Fruit fly (Drosophila melanogaster) whole organism, embryonic: ENCODE data around the gene Jhbp7.

Experiments used
- Atf-2 ChIP-seq: fragments of 200-800 bp; sonication (Bioruptor generic); optimal IDR thresholded peaks from 2 replicates; lab custom pipeline; 2016; ENCODE audit warnings: missing biosample characterization, missing genetic modification characterization
- Atf6 ChIP-seq: fragments of 200-800 bp; sonication (Bioruptor generic); IDR thresholded peaks from 2 replicates; pipeline ENCODE4 v1.3.6; 2022; ENCODE audit warnings: missing biosample characterization, missing genetic modification characterization
- Awh ChIP-seq: fragments of 200-800 bp; sonication (Bioruptor generic); IDR thresholded peaks from 2 replicates; pipeline ENCODE4, ENCODE4 v1.3.6; 2022; ENCODE audit warnings: missing biosample characterization, missing genetic modification characterization
- CG10267 ChIP-seq: fragments of 200-800 bp; sonication (Bioruptor generic); optimal IDR thresholded peaks from 2 replicates; lab custom pipeline; 2018; ENCODE audit warnings: missing biosample characterization, mild to moderate bottlenecking, missing genetic modification characterization, moderate library complexity
- CG10431 ChIP-seq: fragments of 200-800 bp; sonication (Bioruptor generic); optimal IDR thresholded peaks from 3 replicates; lab custom pipeline; 2018; ENCODE audit warnings: missing biosample characterization, mild to moderate bottlenecking, missing genetic modification characterization
- CG10654 ChIP-seq: fragments of 200-800 bp; sonication (Bioruptor generic); optimal IDR thresholded peaks from 2 replicates; lab custom pipeline; 2016; ENCODE audit warnings: missing biosample characterization, missing genetic modification characterization
- CG11695 ChIP-seq: fragments of 200-800 bp; sonication (Bioruptor generic); IDR thresholded peaks from 3 replicates; pipeline ENCODE4 v1.3.6; 2022; ENCODE audit warnings: missing biosample characterization, missing genetic modification characterization
- CG12769 ChIP-seq: fragments of 200-800 bp; sonication (Bioruptor generic); optimal IDR thresholded peaks from 2 replicates; lab custom pipeline; 2019; ENCODE audit warnings: missing biosample characterization, mild to moderate bottlenecking, missing genetic modification characterization, moderate library complexity
- CG14965 ChIP-seq: fragments of 200-800 bp; sonication (Bioruptor generic); optimal IDR thresholded peaks from 2 replicates; lab custom pipeline; 2016; ENCODE audit warnings: missing biosample characterization, missing genetic modification characterization, borderline replicate concordance
- CG17361 ChIP-seq: fragments of 200-800 bp; sonication (Bioruptor generic); IDR thresholded peaks from 3 replicates; pipeline ENCODE4 v1.3.6; 2022; ENCODE audit warnings: missing biosample characterization, missing genetic modification characterization
- CG17385 ChIP-seq: fragments of 200-800 bp; sonication (Bioruptor generic); optimal IDR thresholded peaks from 3 replicates; lab custom pipeline; 2018; ENCODE audit warnings: missing biosample characterization, mild to moderate bottlenecking, missing genetic modification characterization
- CG17912 ChIP-seq: fragments of 200-800 bp; sonication (Bioruptor generic); optimal IDR thresholded peaks from 2 replicates; lab custom pipeline; 2018; ENCODE audit warnings: missing biosample characterization, mild to moderate bottlenecking, missing genetic modification characterization
- CG18476 ChIP-seq: fragments of 200-800 bp; sonication (Bioruptor generic); optimal IDR thresholded peaks from 2 replicates; lab custom pipeline; 2016; ENCODE audit warnings: missing biosample characterization, mild to moderate bottlenecking, missing genetic modification characterization
- CG2116 ChIP-seq: fragments of 200-800 bp; sonication (Bioruptor generic); optimal IDR thresholded peaks from 3 replicates; lab custom pipeline; 2018; ENCODE audit warnings: missing biosample characterization, mild to moderate bottlenecking, missing genetic modification characterization
- CG31224 ChIP-seq: fragments of 200-800 bp; sonication (Bioruptor generic); IDR thresholded peaks from 2 replicates; pipeline ENCODE4 v1.3.6; 2022; ENCODE audit warnings: missing biosample characterization, missing genetic modification characterization
- CG43689 ChIP-seq: fragments of 200-800 bp; sonication (Bioruptor generic); IDR thresholded peaks from 2 replicates; pipeline ENCODE4 v1.3.6; 2022; ENCODE audit warnings: missing biosample characterization, missing genetic modification characterization
- CG4404 ChIP-seq: fragments of 200-800 bp; sonication (Bioruptor generic); IDR thresholded peaks from 2 replicates; pipeline ENCODE4 v1.3.6; 2022; ENCODE audit warnings: missing biosample characterization, missing genetic modification characterization
- CG6765 ChIP-seq: fragments of 200-800 bp; sonication (Bioruptor generic); optimal IDR thresholded peaks from 3 replicates; lab custom pipeline; 2017; ENCODE audit warnings: missing biosample characterization, mild to moderate bottlenecking, missing genetic modification characterization
- CG6854 ChIP-seq: fragments of 200-800 bp; sonication (Bioruptor generic); optimal IDR thresholded peaks from 3 replicates; lab custom pipeline; 2017; ENCODE audit warnings: missing biosample characterization, mild to moderate bottlenecking, missing genetic modification characterization
- CG7556 ChIP-seq: fragments of 200-800 bp; sonication (Bioruptor generic); optimal IDR thresholded peaks from 2 replicates; lab custom pipeline; 2017; ENCODE audit warnings: missing biosample characterization, mild to moderate bottlenecking, missing genetic modification characterization
- CG7745 ChIP-seq: fragments of 200-800 bp; sonication (Bioruptor generic); optimal IDR thresholded peaks from 2 replicates; lab custom pipeline; 2018; ENCODE audit warnings: missing biosample characterization, mild to moderate bottlenecking, missing genetic modification characterization, moderate library complexity
- CG8388 ChIP-seq: fragments of 200-800 bp; sonication (Bioruptor generic); optimal IDR thresholded peaks from 2 replicates; lab custom pipeline; 2019; ENCODE audit warnings: missing biosample characterization, mild to moderate bottlenecking, missing genetic modification characterization, moderate library complexity
- Camta ChIP-seq: fragments of 200-800 bp; sonication (Bioruptor generic); optimal IDR thresholded peaks from 2 replicates; lab custom pipeline; 2016; ENCODE audit warnings: missing biosample characterization, missing genetic modification characterization
- Dip2 ChIP-seq: fragments of 200-800 bp; sonication (Bioruptor generic); IDR thresholded peaks from 2 replicates; pipeline ENCODE4 v1.3.6; 2022; ENCODE audit warnings: missing biosample characterization, missing genetic modification characterization
- Dp ChIP-seq: fragments of 200-800 bp; sonication (Bioruptor generic); optimal IDR thresholded peaks from 2 replicates; lab custom pipeline; 2018; ENCODE audit warnings: missing biosample characterization, mild to moderate bottlenecking, missing genetic modification characterization, moderate library complexity
- GATAe ChIP-seq: fragments of 200-800 bp; sonication (Bioruptor generic); conservative IDR thresholded peaks from 2 replicates; pipeline ENCODE4 v1.3.6; 2022; ENCODE audit warnings: missing biosample characterization, missing genetic modification characterization
- Hey ChIP-seq: fragments of 200-800 bp; sonication (Bioruptor generic); optimal IDR thresholded peaks from 3 replicates; lab custom pipeline; 2018; ENCODE audit warnings: missing biosample characterization, mild to moderate bottlenecking, missing genetic modification characterization
- HmgZ ChIP-seq: fragments of 200-800 bp; sonication (Bioruptor generic); optimal IDR thresholded peaks from 2 replicates; lab custom pipeline; 2018; ENCODE audit warnings: missing biosample characterization, mild to moderate bottlenecking, missing genetic modification characterization
- Hmx ChIP-seq: fragments of 200-800 bp; sonication (Bioruptor generic); optimal IDR thresholded peaks from 2 replicates; lab custom pipeline; 2016; ENCODE audit warnings: missing biosample characterization, missing genetic modification characterization
- Kr ChIP-seq: fragments of 200-800 bp; sonication (Bioruptor generic); optimal IDR thresholded peaks from 2 replicates; lab custom pipeline; 2017; ENCODE audit warnings: missing biosample characterization, mild to moderate bottlenecking, missing genetic modification characterization
- Xrp1 ChIP-seq: fragments of 200-800 bp; sonication (Bioruptor generic); IDR thresholded peaks from 2 replicates; pipeline ENCODE4 v1.3.6; 2022; ENCODE audit warnings: missing biosample characterization, missing genetic modification characterization
- bowl ChIP-seq: fragments of 200-800 bp; sonication (Bioruptor generic); IDR thresholded peaks from 2 replicates; pipeline ENCODE4 v1.3.6; 2022; ENCODE audit warnings: missing biosample characterization, missing genetic modification characterization
- dmrt11E ChIP-seq: fragments of 200-800 bp; sonication (Bioruptor generic); optimal IDR thresholded peaks from 3 replicates; lab custom pipeline; 2018; ENCODE audit warnings: missing biosample characterization, mild to moderate bottlenecking, missing genetic modification characterization, moderate library complexity
- fd64A ChIP-seq: fragments of 200-800 bp; sonication (Bioruptor generic); optimal IDR thresholded peaks from 3 replicates; lab custom pipeline; 2018; ENCODE audit warnings: missing biosample characterization, mild to moderate bottlenecking, missing genetic modification characterization
- fu2 ChIP-seq: fragments of 200-800 bp; sonication (Bioruptor generic); optimal IDR thresholded peaks from 2 replicates; lab custom pipeline; 2016; ENCODE audit warnings: missing biosample characterization, missing genetic modification characterization
- gcm ChIP-seq: fragments of 200-800 bp; sonication (Bioruptor generic); optimal IDR thresholded peaks from 2 replicates; lab custom pipeline; 2019; ENCODE audit warnings: missing biosample characterization, mild to moderate bottlenecking, missing genetic modification characterization, moderate library complexity
- hkb ChIP-seq, 2 experiments: fragments of 200-800 bp in 1 of 2; fragments of >200 bp in 1 of 2; sonication (Bioruptor generic) in 1 of 2; IDR thresholded peaks in 1 of 2; optimal IDR thresholded peaks in 1 of 2; 2 replicates each; pipeline versions ENCODE4 v1.3.6 to Lab custom; 2017 to 2022; ENCODE audit warnings: missing biosample characterization in 1 of 2, missing genetic modification characterization in 1 of 2
- hth ChIP-seq: fragments of >200 bp; optimal IDR thresholded peaks from 2 replicates; lab custom pipeline; 2017; ENCODE audit warnings: inconsistent platforms
- jumu ChIP-seq: fragments of 200-800 bp; sonication (Bioruptor generic); optimal IDR thresholded peaks from 3 replicates; lab custom pipeline; 2016; ENCODE audit warnings: missing biosample characterization, missing genetic modification characterization
- lmd ChIP-seq: fragments of 200-800 bp; sonication (Bioruptor generic); IDR thresholded peaks from 2 replicates; pipeline ENCODE4 v1.3.6; 2022; ENCODE audit warnings: missing biosample characterization, missing genetic modification characterization
- nau ChIP-seq: fragments of 200-800 bp; sonication (Bioruptor generic); optimal IDR thresholded peaks from 3 replicates; lab custom pipeline; 2017; ENCODE audit warnings: missing biosample characterization, mild to moderate bottlenecking, missing genetic modification characterization, missing genetic modification reagents
- otp ChIP-seq: fragments of 200-800 bp; sonication (Bioruptor generic); IDR thresholded peaks from 3 replicates; pipeline ENCODE4, ENCODE4 v1.3.6; 2022; ENCODE audit warnings: missing biosample characterization, missing genetic modification characterization
- phol ChIP-seq: fragments of 200-800 bp; sonication (Bioruptor generic); optimal IDR thresholded peaks from 3 replicates; lab custom pipeline; 2018; ENCODE audit warnings: missing biosample characterization, mild to moderate bottlenecking, missing genetic modification characterization, moderate library complexity
- repo ChIP-seq: fragments of 200-800 bp; sonication (Bioruptor generic); optimal IDR thresholded peaks from 2 replicates; lab custom pipeline; 2016; ENCODE audit warnings: missing biosample characterization, missing genetic modification characterization
- seq ChIP-seq: fragments of 200-800 bp; sonication (Bioruptor generic); IDR thresholded peaks from 2 replicates; pipeline ENCODE4 v1.3.6; 2022; ENCODE audit warnings: missing biosample characterization, missing genetic modification characterization
- shn ChIP-seq: fragments of 200-800 bp; sonication (Bioruptor generic); optimal IDR thresholded peaks from 3 replicates; lab custom pipeline; 2016; ENCODE audit warnings: missing biosample characterization, missing genetic modification characterization
- sisA ChIP-seq: fragments of 200-800 bp; sonication (Bioruptor generic); IDR thresholded peaks from 2 replicates; pipeline ENCODE4 v1.3.6; 2022; ENCODE audit warnings: missing biosample characterization, missing genetic modification characterization
- tll ChIP-seq, 2 experiments: fragments of 200-800 bp in 1 of 2; fragments of >200 bp in 1 of 2; sonication (Bioruptor generic) in 1 of 2; optimal IDR thresholded peaks; 2 replicates each; lab custom pipeline; 2017 to 2019; ENCODE audit warnings: missing biosample characterization in 2 of 2, missing genetic modification characterization in 2 of 2, mild to moderate bottlenecking in 1 of 2, moderate library complexity in 1 of 2
- twi ChIP-seq: fragments of 200-800 bp; optimal IDR thresholded peaks from 2 replicates; lab custom pipeline; 2019; ENCODE audit warnings: missing biosample characterization, mild to moderate bottlenecking, missing genetic modification characterization, moderate library complexity
- unc-4 ChIP-seq: fragments of 200-800 bp; sonication (Bioruptor generic); IDR thresholded peaks from 2 replicates; pipeline ENCODE4 v1.3.6; 2022; ENCODE audit warnings: missing biosample characterization, missing genetic modification characterization; ENCODE audit not compliant: partially characterized antibody

The Jhbp7 gene

dm6 chr3R:25262322-25262761, 24.9 kb downstream of the Jhbp7 start, which contains the start of the genes Kdsr and CG11858 (continued):
- TF ChIP-seq lmd (GFP tag; lab: Robert Waterston, UW) = peak; percentile 64
- TF ChIP-seq twi (tag; lab: Kevin White, UChicago) = peak; percentile 30
- no peak for TF ChIP-seq CG17912
- no peak for TF ChIP-seq Awh (GFP tag; lab: Robert Waterston, UW)
- TF ChIP-seq CG31224 = peak; percentile 42; the same call in 1 of the 2 replicates
- peak; percentile 44 for TF ChIP-seq jumu (GFP tag; lab: Kevin White, UChicago)
- TF ChIP-seq GATAe (GFP tag; lab: Robert Waterston, UW) = peak; percentile 61
- peak; percentile 75 for TF ChIP-seq phol (tag; lab: Kevin White, UChicago)
- no peak for TF ChIP-seq gcm (GFP tag; lab: Kevin White, UChicago)
- TF ChIP-seq CG10431 (GFP tag; lab: Kevin White, UChicago) = no peak
- no peak for TF ChIP-seq CG14965 (GFP tag; lab: Kevin White, UChicago)
- no peak for TF ChIP-seq CG6854 (GFP tag; lab: Kevin White, UChicago)
- TF ChIP-seq Atf-2 (GFP tag; lab: Kevin White, UChicago) = no peak
- TF ChIP-seq HmgZ = peak; percentile 79
- no peak for TF ChIP-seq hth (lab: Kevin White, UChicago)
- TF ChIP-seq Camta (GFP tag; lab: Kevin White, UChicago) = peak; percentile 16
- TF ChIP-seq CG2116 = peak; percentile 63
- no peak for TF ChIP-seq Hmx
- TF ChIP-seq CG10654 = peak; percentile 29
- peak; percentile 47; the same call in 1 of the 2 replicates for TF ChIP-seq CG4404 (GFP tag; lab: Robert Waterston, UW)
- peak; percentile 29 for TF ChIP-seq hkb (optimal IDR thresholded peaks at IDR 0.05; lab: Kevin White, UChicago)
- peak; percentile 66 for TF ChIP-seq hkb (GFP tag; IDR thresholded peaks at IDR 0.05; lab: Robert Waterston, UW)
- TF ChIP-seq CG7556 (GFP tag; lab: Kevin White, UChicago) = no peak
- TF ChIP-seq dmrt11E (tag; lab: Kevin White, UChicago) = peak; percentile 52
- TF ChIP-seq CG7745 (tag; lab: Kevin White, UChicago) = no peak
- peak; percentile 68 for TF ChIP-seq sisA
- peak; percentile 71 for TF ChIP-seq CG18476
- 0 out of 3 replicates have a peak, but pooled peaks have one; percentile 43 for TF ChIP-seq otp (GFP tag; lab: Robert Waterston, UW)
- TF ChIP-seq Atf6 (GFP tag; lab: Robert Waterston, UW) = peak; percentile 69
- TF ChIP-seq Dp (GFP tag; lab: Kevin White, UChicago) = peak; percentile 11
- TF ChIP-seq bowl (GFP tag; lab: Robert Waterston, UW) = no peak
- no peak for TF ChIP-seq Kr (GFP tag; lab: Kevin White, UChicago)
- TF ChIP-seq CG10267 (tag; lab: Kevin White, UChicago) = peak; percentile 63
- TF ChIP-seq fu2 = peak; percentile 21
- peak; percentile 59 for TF ChIP-seq shn (GFP tag; lab: Kevin White, UChicago)
- TF ChIP-seq CG43689 = 0 out of 2 replicates have a peak, but pooled peaks have one; percentile 15
- no peak for TF ChIP-seq fd64A (GFP tag; lab: Kevin White, UChicago)
- peak; percentile 76 for TF ChIP-seq Xrp1 (GFP tag; lab: Robert Waterston, UW)
- peak; percentile 55 for TF ChIP-seq CG8388 (GFP tag; lab: Kevin White, UChicago)
- TF ChIP-seq CG6765 (GFP tag; lab: Kevin White, UChicago) = no peak
- no peak for TF ChIP-seq repo (GFP tag; lab: Kevin White, UChicago)
- no peak; the same call in 2 of the 3 replicates for TF ChIP-seq CG17361 (GFP tag; lab: Robert Waterston, UW)
- TF ChIP-seq unc-4 (GFP tag; lab: Robert Waterston, UW) = peak; percentile 56; the same call in 1 of the 2 replicates
- TF ChIP-seq seq = peak; percentile 55; the same call in 1 of the 2 replicates
- peak; percentile 29 for TF ChIP-seq CG17385 (GFP tag; lab: Kevin White, UChicago)
- peak; percentile 68 for TF ChIP-seq CG12769 (tag; lab: Kevin White, UChicago)
- TF ChIP-seq tll (GFP tag; optimal IDR thresholded peaks at IDR 0.05; lab: Kevin White, UChicago) = no peak
- TF ChIP-seq Hey (tag; lab: Kevin White, UChicago) = no peak
- TF ChIP-seq Dip2 (GFP tag; lab: Robert Waterston, UW) = no peak
- TF ChIP-seq nau (GFP tag; lab: Kevin White, UChicago) = no peak
- no peak for TF ChIP-seq CG11695 (GFP tag; lab: Robert Waterston, UW)
